Worm (Caenorhabditis elegans): Measurements from ENCODE around the gene srh-166.
A peak's percentile ranks its signal among the peaks of the same experiment; 100 is the strongest.

The srh-166 gene

DNA sequence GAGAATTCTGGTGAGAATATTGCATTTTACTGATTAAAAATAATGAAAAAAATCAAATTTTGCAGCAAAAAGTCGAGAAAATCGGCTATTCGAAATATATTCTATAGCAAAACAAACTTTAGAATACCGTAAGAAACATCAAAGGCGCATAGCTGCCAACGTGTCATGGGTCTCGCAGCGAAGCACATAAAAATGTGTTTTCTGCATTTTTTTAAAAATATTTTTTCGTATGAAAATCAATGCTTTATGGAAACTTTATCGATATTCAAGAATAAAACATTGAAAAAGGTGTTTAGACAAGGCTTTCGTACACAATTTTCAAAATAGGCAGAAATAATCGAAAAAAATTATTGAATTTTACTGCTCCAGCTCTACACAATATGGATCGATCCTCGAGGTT lies 49.2 kb downstream of the srh-166 start:
- no peak for TF ChIP-seq mls-2 (tag; optimal IDR thresholded peaks at IDR 0.05)
- TF ChIP-seq unc-39 (tag; optimal IDR thresholded peaks at IDR 0.05) = no peak
- TF ChIP-seq lin-32 (GFP tag; optimal IDR thresholded peaks at IDR 0.05) = no peak
- TF ChIP-seq nhr-12 (tag; optimal IDR thresholded peaks at IDR 0.05) = no peak
- TF ChIP-seq lin-13 (tag; optimal IDR thresholded peaks at IDR 0.05) = no peak
- TF ChIP-seq unc-62 (GFP tag; optimal IDR thresholded peaks at IDR 0.05) = no peak
- no peak for TF ChIP-seq elt-1 (tag; optimal IDR thresholded peaks at IDR 0.05; ENCODE audit: borderline replicate concordance, insufficient read depth)

DNA sequence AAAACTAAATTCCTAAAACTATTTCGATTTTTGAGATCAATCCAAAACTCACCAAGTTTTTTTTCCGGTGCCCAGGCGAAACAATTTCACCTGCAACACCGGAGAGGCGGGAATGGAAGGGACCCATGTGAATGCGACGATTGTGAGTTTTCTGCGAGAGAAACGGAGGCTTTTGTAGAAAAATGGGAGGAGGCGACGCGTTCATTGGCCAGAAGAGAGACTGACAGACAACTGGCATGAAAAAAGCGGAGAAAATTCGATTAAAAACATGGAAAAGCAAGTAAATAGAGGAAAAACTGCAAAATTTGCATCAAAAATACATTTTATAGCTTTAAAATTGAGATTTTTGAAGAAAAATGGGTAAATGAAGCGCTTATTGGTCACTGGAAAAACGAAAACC lies 49.8 kb downstream of the srh-166 start, which contains the start of gene B0250.7:
B0250.7 (minus strand) TSS at position 232 of the 400 bp plus-strand sequence.
- TF ChIP-seq cnd-1 (tag; optimal IDR thresholded peaks at IDR 0.05) (no peak), ceh-43 (GFP tag; optimal IDR thresholded peaks at IDR 0.05) (no peak), ceh-83 (GFP tag; optimal IDR thresholded peaks at IDR 0.05) (no peak), lsy-2 (tag; optimal IDR thresholded peaks at IDR 0.05) (peak; percentile 76), unc-39 (tag; optimal IDR thresholded peaks at IDR 0.05) (no peak)

DNA sequence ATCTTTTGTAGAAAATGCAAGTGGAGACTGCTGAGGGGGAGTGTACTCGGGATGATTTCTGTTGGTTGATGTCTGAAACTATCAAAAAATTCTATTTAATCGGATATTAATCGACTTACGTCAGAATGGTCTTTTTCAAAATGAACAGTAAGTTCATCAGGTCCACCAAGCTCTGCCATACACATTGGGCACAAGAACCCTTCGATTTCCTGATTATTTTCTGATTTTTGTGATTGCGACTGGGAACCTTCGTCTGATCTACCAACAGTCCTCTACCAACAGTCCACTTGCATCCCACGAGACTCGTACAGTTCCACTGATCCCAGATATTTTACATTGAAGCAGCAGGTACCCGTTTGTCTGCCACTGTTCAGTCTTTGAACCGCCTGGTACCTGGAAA lies 50.6 kb downstream of the srh-166 start:
- TF ChIP-seq hlh-1 (tag; optimal IDR thresholded peaks at IDR 0.05) (no peak), ztf-11 (tag; optimal IDR thresholded peaks at IDR 0.05) (no peak), M03D4.4 (tag; optimal IDR thresholded peaks at IDR 0.05) (no peak), sem-2 (GFP tag; optimal IDR thresholded peaks at IDR 0.05) (no peak), ceh-39 (tag; optimal IDR thresholded peaks at IDR 0.05) (no peak), ceh-43 (GFP tag; optimal IDR thresholded peaks at IDR 0.05) (no peak), unc-62 (GFP tag; optimal IDR thresholded peaks at IDR 0.05) (no peak), mep-1 (tag; optimal IDR thresholded peaks at IDR 0.05) (no peak), ham-2 (GFP tag; optimal IDR thresholded peaks at IDR 0.05) (no peak), zip-8 (tag; optimal IDR thresholded peaks at IDR 0.05) (no peak), elt-3 (tag; optimal IDR thresholded peaks at IDR 0.05) (no peak)

All from whole organism, mixed stage, embryonic.